Worm (Caenorhabditis elegans) whole organism, late embryonic: ENCODE data around the gene acs-22.

Experiments used
- C08G9.2 ChIP-seq: sonication (generic microtip); optimal IDR thresholded peaks from 2 replicates; lab custom pipeline; 2016; ENCODE audit warnings: mild to moderate bottlenecking, missing genetic modification characterization, moderate library complexity, missing compliant biosample characterization
- K09A11.1 ChIP-seq: sonication (generic microtip); optimal IDR thresholded peaks from 2 replicates; lab custom pipeline; 2017; ENCODE audit warnings: antibody characterized with exemption, mild to moderate bottlenecking, missing genetic modification characterization, missing compliant biosample characterization; ENCODE audit not compliant: insufficient read depth
- Y22D7AL.16 ChIP-seq: sonication (generic microtip); optimal IDR thresholded peaks from 2 replicates; lab custom pipeline; 2016; ENCODE audit warnings: missing genetic modification characterization, missing compliant biosample characterization
- ceh-18 ChIP-seq: sonication (generic microtip); optimal IDR thresholded peaks from 2 replicates; lab custom pipeline; 2016; ENCODE audit warnings: missing genetic modification characterization, missing compliant biosample characterization
- ceh-19 ChIP-seq: fragments of 200-800 bp; sonication (Bioruptor generic); optimal IDR thresholded peaks from 2 replicates; lab custom pipeline; 2018; ENCODE audit warnings: mild to moderate bottlenecking, missing genetic modification characterization, missing compliant biosample characterization
- ceh-22 ChIP-seq: sonication (generic microtip); optimal IDR thresholded peaks from 2 replicates; lab custom pipeline; 2017; ENCODE audit warnings: missing biosample characterization, missing genetic modification characterization
- ceh-24 ChIP-seq: sonication (generic microtip); optimal IDR thresholded peaks from 2 replicates; lab custom pipeline; 2016; ENCODE audit warnings: mild to moderate bottlenecking, missing genetic modification characterization, missing compliant biosample characterization
- ceh-31 ChIP-seq: sonication (generic microtip); optimal IDR thresholded peaks from 2 replicates; lab custom pipeline; 2016; ENCODE audit warnings: missing genetic modification characterization, missing compliant biosample characterization
- ceh-45 ChIP-seq: fragments of 200-800 bp; sonication (Bioruptor generic); IDR thresholded peaks from 2 replicates; pipeline ENCODE4 v1.3.6; 2022; ENCODE audit warnings: missing genetic modification reagents, missing genetic modification characterization, missing compliant biosample characterization
- ceh-48 ChIP-seq: sonication (generic microtip); optimal IDR thresholded peaks from 2 replicates; lab custom pipeline; 2016; ENCODE audit warnings: missing genetic modification characterization, inconsistent platforms, missing compliant biosample characterization
- lin-11 ChIP-seq: fragments of 200-800 bp; sonication (Bioruptor generic); optimal IDR thresholded peaks from 2 replicates; lab custom pipeline; 2018; ENCODE audit warnings: mild to moderate bottlenecking, missing genetic modification characterization, missing compliant biosample characterization
- rnt-1 ChIP-seq: sonication (generic microtip); optimal IDR thresholded peaks from 2 replicates; lab custom pipeline; 2016; ENCODE audit warnings: missing genetic modification characterization, missing compliant biosample characterization
- sdc-2 ChIP-seq: sonication (generic microtip); optimal IDR thresholded peaks from 2 replicates; lab custom pipeline; 2016; ENCODE audit warnings: missing genotype, missing genetic modification characterization, missing compliant biosample characterization
- ttx-3 ChIP-seq: sonication (generic microtip); optimal IDR thresholded peaks from 2 replicates; lab custom pipeline; 2016; ENCODE audit warnings: missing genetic modification reagents, missing genetic modification characterization, missing compliant biosample characterization
- unc-55 ChIP-seq: sonication (generic microtip); optimal IDR thresholded peaks from 2 replicates; lab custom pipeline; 2017; ENCODE audit warnings: missing biosample characterization, missing genetic modification reagents, missing genetic modification characterization

Gene acs-22

DNA sequence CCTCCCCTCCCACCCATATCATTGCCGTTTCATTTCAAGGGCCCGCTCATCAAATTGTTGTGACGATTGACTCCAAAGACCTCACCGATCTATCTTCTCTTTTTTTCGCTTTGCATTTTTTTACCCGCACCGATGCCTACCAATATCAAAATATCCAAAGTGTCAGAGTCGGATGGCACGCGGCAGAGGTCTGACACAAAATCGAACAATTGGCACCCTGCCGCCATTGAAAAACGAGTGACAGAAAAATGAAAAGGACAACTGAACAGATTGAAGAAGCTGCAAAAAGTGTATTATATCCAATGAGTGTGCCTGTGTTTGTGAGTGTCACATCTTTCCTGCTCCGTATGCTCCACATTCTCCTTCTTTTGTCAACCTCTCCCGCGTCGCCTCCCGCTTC is 55.5 kb downstream of the acs-22 start:
- TF ChIP-seq rnt-1 (tag; lab: Kevin White, UChicago) (peak; percentile 21), unc-55 (GFP tag; lab: Kevin White, UChicago) (peak; percentile 20), ceh-18 (peak; percentile 88), K09A11.1 (tag; lab: Kevin White, UChicago) (no peak)

ce11 chrX:8987828-8988227 is 56.8 kb downstream of the acs-22 start, which contains the start of gene twk-18:
twk-18 (plus strand) TSS chrX:8988128.
- TF ChIP-seq ceh-48 (tag; lab: Kevin White, UChicago) = no peak
- no peak for TF ChIP-seq ceh-24 (tag; lab: Kevin White, UChicago)
- no peak for TF ChIP-seq ceh-45 (GFP tag; lab: Robert Waterston, UW)
- TF ChIP-seq Y22D7AL.16 = no peak
- no peak for TF ChIP-seq ceh-31 (tag; lab: Kevin White, UChicago)
- TF ChIP-seq rnt-1 (tag; lab: Kevin White, UChicago) = no peak
- TF ChIP-seq C08G9.2 (tag; lab: Kevin White, UChicago) = no peak
- no peak for TF ChIP-seq sdc-2 (tag; lab: Kevin White, UChicago)
- no peak for TF ChIP-seq lin-11 (tag; lab: Kevin White, UChicago)
- no peak for TF ChIP-seq ceh-22 (tag; lab: Kevin White, UChicago)
- no peak for TF ChIP-seq ttx-3 (tag; lab: Kevin White, UChicago)
- no peak for TF ChIP-seq ceh-19 (GFP tag; lab: Kevin White, UChicago)
- TF ChIP-seq, all 69 proteins: peak for 0
